Worm (Caenorhabditis elegans) whole organism, early embryonic: ENCODE results near the gene F59F3.6.

ENCODE experiments used
- B0310.2 ChIP-seq: sonication (generic microtip); optimal IDR thresholded peaks from 2 replicates; lab custom pipeline; 2016; ENCODE audit warnings: mild to moderate bottlenecking, missing genetic modification characterization, missing compliant biosample characterization
- F13C5.2 ChIP-seq: sonication (generic microtip); optimal IDR thresholded peaks from 2 replicates; lab custom pipeline; 2017; ENCODE audit warnings: mild to moderate bottlenecking, missing genetic modification characterization, inconsistent platforms, missing compliant biosample characterization
- aly-1 ChIP-seq: sonication (generic microtip); optimal IDR thresholded peaks from 2 replicates; lab custom pipeline; 2016; ENCODE audit warnings: missing genetic modification characterization, missing compliant biosample characterization
- ama-1 ChIP-seq: fragments of 150-350 bp; optimal IDR thresholded peaks from 2 replicates; lab custom pipeline; 2014
- ceh-13 ChIP-seq: fragments of 200-800 bp; sonication (Bioruptor generic); optimal IDR thresholded peaks from 2 replicates; lab custom pipeline; 2018; ENCODE audit warnings: mild to moderate bottlenecking, missing genetic modification characterization, missing compliant biosample characterization
- ceh-36 ChIP-seq: sonication (generic microtip); optimal IDR thresholded peaks from 2 replicates; lab custom pipeline; 2016; ENCODE audit warnings: missing genetic modification characterization, inconsistent platforms, missing compliant biosample characterization
- ets-7 ChIP-seq: sonication (generic microtip); optimal IDR thresholded peaks from 2 replicates; lab custom pipeline; 2016; ENCODE audit warnings: missing genotype, missing genetic modification characterization, missing compliant biosample characterization
- flt-1 ChIP-seq: fragments of 200-800 bp; sonication (Bioruptor generic); IDR thresholded peaks from 2 replicates; pipeline ENCODE4 v1.3.6; 2022; ENCODE audit warnings: missing genetic modification characterization, missing compliant biosample characterization
- hmbx-1 ChIP-seq: sonication (generic microtip); optimal IDR thresholded peaks from 2 replicates; lab custom pipeline; 2016; ENCODE audit warnings: mild to moderate bottlenecking, missing genetic modification characterization, missing compliant biosample characterization
- hmg-4 ChIP-seq: fragments of 200-800 bp; sonication (Bioruptor generic); optimal IDR thresholded peaks from 2 replicates; lab custom pipeline; 2018; ENCODE audit warnings: mild to moderate bottlenecking, missing genetic modification characterization, missing compliant biosample characterization
- hnd-1 ChIP-seq: sonication (generic microtip); optimal IDR thresholded peaks from 2 replicates; lab custom pipeline; 2016; ENCODE audit warnings: missing genetic modification characterization, missing compliant biosample characterization
- pes-1 ChIP-seq: fragments of 200-800 bp; sonication (Bioruptor generic); IDR thresholded peaks from 2 replicates; pipeline ENCODE4 v1.3.6; 2022; ENCODE audit warnings: missing genetic modification reagents, missing genetic modification characterization, missing compliant biosample characterization
- scrt-1 ChIP-seq: fragments of 200-800 bp; sonication (Bioruptor generic); IDR thresholded peaks from 2 replicates; pipeline ENCODE4 v1.3.6; 2022; ENCODE audit warnings: missing genetic modification characterization, missing compliant biosample characterization
- sea-1 ChIP-seq: fragments of 200-800 bp; sonication (Bioruptor generic); conservative IDR thresholded peaks from 2 replicates; pipeline ENCODE4 v1.3.6; 2022; ENCODE audit warnings: missing genetic modification characterization, missing compliant biosample characterization
- tbx-11 ChIP-seq: fragments of 200-800 bp; sonication (Bioruptor generic); IDR thresholded peaks from 2 replicates; pipeline ENCODE4 v1.3.6; 2022; ENCODE audit warnings: missing genetic modification characterization, missing compliant biosample characterization
- tbx-37 ChIP-seq: fragments of 200-800 bp; sonication (Bioruptor generic); conservative IDR thresholded peaks from 2 replicates; pipeline ENCODE4 v1.3.6; 2022; ENCODE audit warnings: missing genetic modification reagents, missing genetic modification characterization, missing compliant biosample characterization
- tra-4 ChIP-seq: sonication (generic microtip); optimal IDR thresholded peaks from 2 replicates; lab custom pipeline; 2017; ENCODE audit warnings: missing genetic modification characterization, missing compliant biosample characterization

Gene F59F3.6

DNA sequence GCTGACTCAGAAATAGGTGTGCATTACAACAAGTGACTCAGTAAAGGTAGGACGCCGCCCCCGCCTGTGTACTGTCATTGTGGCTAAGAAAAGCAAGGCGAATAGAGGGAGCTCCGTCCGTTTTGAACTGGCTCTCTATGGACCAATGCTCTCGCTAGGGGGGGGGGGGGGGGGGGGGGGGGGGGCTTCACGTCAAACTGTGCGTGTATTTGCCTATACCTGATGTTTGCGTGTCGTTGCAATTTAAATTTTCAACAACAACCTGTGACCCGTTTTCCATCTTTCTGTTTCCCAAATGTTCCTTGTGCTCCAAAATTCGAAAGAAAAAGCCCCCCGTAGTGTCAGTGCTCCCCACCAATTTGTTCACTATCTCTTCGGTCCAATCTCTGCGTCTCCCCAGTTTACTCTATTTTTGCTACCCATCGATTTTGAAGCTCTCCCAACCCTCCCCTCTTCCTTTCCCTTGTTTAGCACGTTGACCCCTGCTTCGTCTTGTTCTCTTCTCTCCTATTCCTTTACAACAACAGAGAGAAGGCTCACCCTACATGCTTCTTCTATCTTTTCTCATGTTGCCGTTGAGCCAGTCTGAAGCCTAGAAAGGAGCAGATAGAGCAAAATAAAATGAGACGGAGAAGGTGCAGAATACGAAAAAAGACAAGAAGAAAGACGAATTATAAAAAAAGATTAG lies 35.5 kb upstream of the F59F3.6 start:
- no peak for TF ChIP-seq ets-7 (tag; lab: Kevin White, UChicago)
- TF ChIP-seq ama-1 (lab: Kevin White, UChicago), result peak; percentile 43
- 0 out of 2 replicates have a peak, but pooled peaks have one; percentile 4 for TF ChIP-seq pes-1 (GFP tag; lab: Robert Waterston, UW)
- TF ChIP-seq hmg-4 (GFP tag; lab: Kevin White, UChicago), result peak; percentile 67
- TF ChIP-seq B0310.2 (tag; lab: Kevin White, UChicago), result no peak
- TF ChIP-seq sea-1 (GFP tag; lab: Robert Waterston, UW), result no peak
- TF ChIP-seq F13C5.2 (tag; lab: Kevin White, UChicago), result peak; percentile 17

DNA sequence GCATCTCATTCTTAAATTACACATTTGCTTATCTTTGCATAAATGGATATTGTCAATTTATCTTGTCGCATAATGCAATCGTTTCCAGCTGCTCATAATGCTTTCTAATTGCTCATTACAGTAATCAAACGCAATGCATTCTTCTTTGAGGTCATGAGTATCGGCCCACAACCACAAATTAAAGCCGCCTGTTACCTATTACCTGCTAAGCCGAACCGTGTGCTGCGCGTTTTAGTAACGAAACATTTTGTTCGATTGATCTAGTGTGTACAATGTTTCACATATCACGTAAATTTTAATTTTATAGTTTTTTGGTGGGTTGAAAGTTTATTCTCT lies 34.8 kb upstream of the F59F3.6 start:
- TF ChIP-seq B0310.2 (tag; lab: Kevin White, UChicago), result no peak
- TF ChIP-seq scrt-1 (GFP tag; lab: Robert Waterston, UW), result no peak
- TF ChIP-seq tra-4 (tag; lab: Kevin White, UChicago), result no peak
- TF ChIP-seq tbx-37, result no peak
- TF ChIP-seq pes-1 (GFP tag; lab: Robert Waterston, UW), result no peak
- no peak for TF ChIP-seq sea-1 (GFP tag; lab: Robert Waterston, UW)
- TF ChIP-seq F13C5.2 (tag; lab: Kevin White, UChicago), result no peak
- no peak for TF ChIP-seq hmg-4 (GFP tag; lab: Kevin White, UChicago)
- TF ChIP-seq ets-7 (tag; lab: Kevin White, UChicago), result no peak
- TF ChIP-seq flt-1, result no peak
- no peak for TF ChIP-seq hmbx-1 (tag; lab: Kevin White, UChicago)
- no peak for TF ChIP-seq hnd-1
- no peak for TF ChIP-seq tbx-11 (GFP tag; lab: Robert Waterston, UW)
- no peak for TF ChIP-seq ama-1 (lab: Kevin White, UChicago)
- no peak for TF ChIP-seq ceh-13 (GFP tag; lab: Kevin White, UChicago)
- no peak for TF ChIP-seq aly-1 (tag; lab: Kevin White, UChicago)
- TF ChIP-seq ceh-36 (tag; lab: Kevin White, UChicago), result no peak

DNA sequence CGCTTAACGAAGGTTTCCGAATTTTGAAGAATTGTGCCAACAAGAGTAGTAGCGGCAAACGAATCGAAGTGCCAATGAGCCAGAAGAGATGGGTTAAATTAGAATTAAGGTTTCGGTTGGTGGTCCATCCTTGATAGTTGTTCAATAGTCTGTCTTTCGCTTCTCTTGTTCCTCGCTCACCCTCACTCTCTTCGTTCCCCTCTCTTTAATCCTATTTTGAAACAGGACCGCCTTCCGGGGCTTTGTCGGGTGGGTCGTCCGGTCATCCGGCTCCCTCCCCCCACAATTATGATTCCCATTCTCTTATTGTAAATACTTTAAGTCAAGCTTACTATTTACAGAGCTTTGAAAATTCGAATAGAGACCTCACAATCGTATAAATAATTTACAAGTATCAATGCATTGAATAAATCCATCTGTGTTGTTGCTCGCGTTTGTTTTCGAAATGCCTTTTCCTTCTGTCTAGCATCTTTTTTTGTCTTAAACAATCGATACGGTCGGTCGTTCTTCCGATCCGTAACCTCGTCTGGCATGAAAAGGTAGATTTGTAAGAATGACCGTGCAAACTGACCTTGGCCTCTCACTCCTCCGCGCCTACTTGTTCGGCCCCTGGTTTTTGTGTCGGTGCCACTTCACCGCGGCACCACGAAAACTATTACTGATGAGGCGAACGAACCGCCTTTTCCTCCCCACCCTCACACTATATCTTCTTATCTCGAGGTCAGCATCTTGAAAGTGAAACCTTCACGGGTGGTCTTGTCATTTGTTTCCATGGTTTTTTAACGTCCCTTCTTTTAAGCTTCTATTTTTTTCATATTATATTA lies 34.3 kb upstream of the F59F3.6 start:
- TF ChIP-seq ceh-36 (tag; lab: Kevin White, UChicago) (no peak), hmg-4 (GFP tag; lab: Kevin White, UChicago) (no peak), pes-1 (GFP tag; lab: Robert Waterston, UW) (no peak), F13C5.2 (tag; lab: Kevin White, UChicago) (no peak), sea-1 (GFP tag; lab: Robert Waterston, UW) (no peak), scrt-1 (GFP tag; lab: Robert Waterston, UW) (no peak), tra-4 (tag; lab: Kevin White, UChicago) (no peak), ama-1 (lab: Kevin White, UChicago) (no peak), tbx-11 (GFP tag; lab: Robert Waterston, UW) (no peak), tbx-37 (no peak), ets-7 (tag; lab: Kevin White, UChicago) (no peak), aly-1 (tag; lab: Kevin White, UChicago) (no peak), hmbx-1 (tag; lab: Kevin White, UChicago) (no peak), B0310.2 (tag; lab: Kevin White, UChicago) (no peak)

DNA sequence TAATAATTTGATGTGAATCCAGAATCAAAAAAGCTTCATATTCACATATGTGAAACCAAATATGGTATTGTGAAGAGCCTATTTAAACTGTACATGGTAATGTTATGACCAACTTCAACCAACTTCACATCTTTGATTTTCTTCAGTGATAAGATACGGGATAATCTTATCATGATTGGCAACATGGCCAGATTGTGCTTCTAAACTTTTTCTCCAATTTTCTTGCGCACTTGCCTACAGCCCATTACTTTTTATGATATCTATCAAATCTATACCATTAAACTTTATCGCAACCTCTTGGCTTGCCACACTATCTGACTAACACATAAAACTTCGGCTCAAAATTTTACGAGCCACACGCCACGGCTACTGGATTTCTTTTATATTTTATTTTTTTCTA lies 33.3 kb upstream of the F59F3.6 start:
- TF ChIP-seq hmg-4 (GFP tag; lab: Kevin White, UChicago) (no peak), tbx-11 (GFP tag; lab: Robert Waterston, UW) (no peak), aly-1 (tag; lab: Kevin White, UChicago) (no peak), ets-7 (tag; lab: Kevin White, UChicago) (no peak), flt-1 (no peak), scrt-1 (GFP tag; lab: Robert Waterston, UW) (no peak), hnd-1 (no peak), pes-1 (GFP tag; lab: Robert Waterston, UW) (no peak), tra-4 (tag; lab: Kevin White, UChicago) (no peak), hmbx-1 (tag; lab: Kevin White, UChicago) (no peak), ama-1 (lab: Kevin White, UChicago) (no peak), F13C5.2 (tag; lab: Kevin White, UChicago) (no peak), ceh-36 (tag; lab: Kevin White, UChicago) (no peak), tbx-37 (no peak), B0310.2 (tag; lab: Kevin White, UChicago) (no peak), ceh-13 (GFP tag; lab: Kevin White, UChicago) (no peak), sea-1 (GFP tag; lab: Robert Waterston, UW) (no peak)

DNA sequence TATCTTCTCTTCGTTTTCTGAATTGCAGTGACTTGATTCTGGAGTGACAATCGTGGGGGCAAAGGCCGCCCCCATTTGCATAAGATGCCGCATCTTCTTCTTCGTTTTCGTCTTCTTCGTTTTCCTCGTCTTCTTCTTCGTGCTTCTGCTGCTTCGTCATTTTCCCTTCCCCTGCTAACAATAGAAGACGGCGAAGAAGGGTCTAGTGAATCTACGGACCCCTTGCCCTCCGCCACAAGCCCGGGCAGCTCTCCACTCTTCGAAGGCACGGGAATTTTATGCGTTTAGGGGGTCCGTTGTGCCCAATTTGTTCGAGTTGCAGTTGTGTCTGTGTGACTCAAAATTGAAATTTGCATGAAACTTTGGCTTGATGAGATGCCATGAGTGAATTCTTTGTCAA lies 32.8 kb upstream of the F59F3.6 start:
- TF ChIP-seq ama-1 (lab: Kevin White, UChicago) (no peak), ceh-13 (GFP tag; lab: Kevin White, UChicago) (no peak), pes-1 (GFP tag; lab: Robert Waterston, UW) (0 out of 2 replicates have a peak, but pooled peaks have one; percentile 27), F13C5.2 (tag; lab: Kevin White, UChicago) (no peak), ets-7 (tag; lab: Kevin White, UChicago) (no peak), scrt-1 (GFP tag; lab: Robert Waterston, UW) (no peak), tbx-11 (GFP tag; lab: Robert Waterston, UW) (no peak)

DNA sequence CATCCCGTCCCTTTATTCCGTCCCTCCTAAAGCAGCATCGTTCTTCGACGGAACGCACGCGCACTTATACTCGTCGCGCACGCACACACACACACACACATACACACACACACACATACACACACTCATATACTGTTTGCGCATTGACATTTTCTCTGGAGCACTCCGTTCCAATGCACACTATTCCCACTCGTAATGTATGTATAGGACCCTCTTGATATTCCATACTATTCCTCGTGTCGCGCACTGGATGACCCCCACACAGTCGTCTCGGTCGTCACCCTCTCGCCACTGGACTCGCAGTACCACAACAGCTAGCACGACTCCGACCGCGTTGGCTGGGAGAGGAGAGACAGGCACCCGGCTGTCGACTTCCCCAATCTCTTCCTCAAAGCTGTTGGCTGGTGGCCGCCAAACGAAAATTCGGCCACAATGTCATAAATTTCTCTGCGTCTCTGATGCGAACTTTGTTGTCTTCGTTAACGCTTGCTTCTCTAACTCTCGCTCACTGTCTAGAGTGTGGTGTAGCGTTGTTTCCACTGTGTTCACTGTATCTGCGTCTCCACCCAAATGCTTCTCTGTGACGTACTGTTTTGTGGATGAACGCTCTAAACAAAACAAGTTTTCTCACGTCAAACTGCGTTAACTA lies 32.1 kb upstream of the F59F3.6 start:
- TF ChIP-seq ceh-13 (GFP tag; lab: Kevin White, UChicago), result no peak
- TF ChIP-seq hnd-1, result no peak
- no peak for TF ChIP-seq hmbx-1 (tag; lab: Kevin White, UChicago)
- no peak for TF ChIP-seq aly-1 (tag; lab: Kevin White, UChicago)
- TF ChIP-seq tbx-11 (GFP tag; lab: Robert Waterston, UW), result no peak
- no peak for TF ChIP-seq sea-1 (GFP tag; lab: Robert Waterston, UW)
- TF ChIP-seq tbx-37, result no peak
- peak; percentile 44; the same call in 1 of the 2 replicates for TF ChIP-seq flt-1
- TF ChIP-seq tra-4 (tag; lab: Kevin White, UChicago), result peak; percentile 4
- TF ChIP-seq hmg-4 (GFP tag; lab: Kevin White, UChicago), result peak; percentile 98
- TF ChIP-seq B0310.2 (tag; lab: Kevin White, UChicago), result no peak
- TF ChIP-seq ets-7 (tag; lab: Kevin White, UChicago), result peak; percentile 74
- TF ChIP-seq pes-1 (GFP tag; lab: Robert Waterston, UW), result 0 out of 2 replicates have a peak, but pooled peaks have one; percentile 19
- TF ChIP-seq F13C5.2 (tag; lab: Kevin White, UChicago), result peak; percentile 40
- no peak for TF ChIP-seq ama-1 (lab: Kevin White, UChicago)
- TF ChIP-seq scrt-1 (GFP tag; lab: Robert Waterston, UW), result no peak
- peak; percentile 20 for TF ChIP-seq ceh-36 (tag; lab: Kevin White, UChicago)
